Fruit fly (Drosophila melanogaster) whole organism, embryonic: ENCODE measurements around the gene stet.

Experiments used
- Atf6 ChIP-seq: fragments of 200-800 bp; sonication (Bioruptor generic); IDR thresholded peaks from 2 replicates; pipeline ENCODE4 v1.3.6; 2022; ENCODE audit warnings: missing biosample characterization, missing genetic modification characterization
- CG11093 ChIP-seq: fragments of 200-800 bp; sonication (Bioruptor generic); IDR thresholded peaks from 3 replicates; pipeline ENCODE4 v1.3.6; 2022; ENCODE audit warnings: missing biosample characterization, missing genetic modification characterization
- CG12744 ChIP-seq: fragments of 200-800 bp; sonication (Bioruptor generic); optimal IDR thresholded peaks from 2 replicates; lab custom pipeline; 2016; ENCODE audit warnings: missing biosample characterization, missing genetic modification characterization
- CG14014 ChIP-seq: fragments of 200-800 bp; sonication (Bioruptor generic); IDR thresholded peaks from 2 replicates; pipeline ENCODE4 v1.3.6; 2022; ENCODE audit warnings: missing biosample characterization, missing genetic modification characterization
- CG14860 ChIP-seq: fragments of 200-800 bp; sonication (Bioruptor generic); IDR thresholded peaks from 3 replicates; pipeline ENCODE4 v1.3.6; 2022; ENCODE audit warnings: missing biosample characterization, missing genetic modification characterization; ENCODE audit not compliant: partially characterized antibody
- CG15479 ChIP-seq: fragments of 200-800 bp; sonication (Bioruptor generic); optimal IDR thresholded peaks from 3 replicates; lab custom pipeline; 2019; ENCODE audit warnings: missing biosample characterization, mild to moderate bottlenecking, missing genetic modification characterization, moderate library complexity
- CG15696 ChIP-seq: fragments of 200-800 bp; sonication (Bioruptor generic); optimal IDR thresholded peaks from 2 replicates; lab custom pipeline; 2019; ENCODE audit warnings: missing biosample characterization, mild to moderate bottlenecking, missing genetic modification characterization, moderate library complexity
- CG1603 ChIP-seq: fragments of 200-800 bp; sonication (Bioruptor generic); optimal IDR thresholded peaks from 2 replicates; lab custom pipeline; 2019; ENCODE audit warnings: missing biosample characterization, mild to moderate bottlenecking, missing genetic modification characterization, moderate library complexity
- CG16863 ChIP-seq: fragments of 200-800 bp; sonication (Bioruptor generic); optimal IDR thresholded peaks from 3 replicates; lab custom pipeline; 2016; ENCODE audit warnings: missing biosample characterization, missing genetic modification characterization
- CG17829 ChIP-seq: fragments of 200-800 bp; optimal IDR thresholded peaks from 2 replicates; lab custom pipeline; 2019; ENCODE audit warnings: missing biosample characterization, mild to moderate bottlenecking, missing genetic modification characterization, moderate library complexity
- CG2199 ChIP-seq: fragments of 200-800 bp; sonication (Bioruptor generic); IDR thresholded peaks from 3 replicates; pipeline ENCODE4 v1.3.6; 2022; ENCODE audit warnings: missing biosample characterization, missing genetic modification characterization
- CG2202 ChIP-seq: fragments of 200-800 bp; sonication (Bioruptor generic); optimal IDR thresholded peaks from 2 replicates; lab custom pipeline; 2018; ENCODE audit warnings: missing biosample characterization, mild to moderate bottlenecking, missing genetic modification characterization
- CG31365 ChIP-seq: fragments of 200-800 bp; sonication (Bioruptor generic); optimal IDR thresholded peaks from 2 replicates; lab custom pipeline; 2018; ENCODE audit warnings: missing biosample characterization, mild to moderate bottlenecking, missing genetic modification characterization
- CG3407 ChIP-seq: fragments of 200-800 bp; sonication (Bioruptor generic); optimal IDR thresholded peaks from 2 replicates; lab custom pipeline; 2018; ENCODE audit warnings: missing biosample characterization, mild to moderate bottlenecking, missing genetic modification characterization
- CG3847 ChIP-seq: fragments of 200-800 bp; sonication (Bioruptor generic); IDR thresholded peaks from 2 replicates; pipeline ENCODE4 v1.3.6; 2022; ENCODE audit warnings: missing biosample characterization, missing genetic modification characterization
- CG4820 ChIP-seq: fragments of 200-800 bp; sonication (Bioruptor generic); optimal IDR thresholded peaks from 3 replicates; lab custom pipeline; 2016; ENCODE audit warnings: missing biosample characterization, missing genetic modification characterization
- CG7372 ChIP-seq: fragments of 200-800 bp; sonication (Bioruptor generic); IDR thresholded peaks from 2 replicates; pipeline ENCODE4 v1.3.6; 2022; ENCODE audit warnings: missing biosample characterization, missing genetic modification characterization
- CG7556 ChIP-seq: fragments of 200-800 bp; sonication (Bioruptor generic); optimal IDR thresholded peaks from 2 replicates; lab custom pipeline; 2017; ENCODE audit warnings: missing biosample characterization, mild to moderate bottlenecking, missing genetic modification characterization
- CG7987 ChIP-seq: fragments of 200-800 bp; sonication (Bioruptor generic); optimal IDR thresholded peaks from 2 replicates; lab custom pipeline; 2018; ENCODE audit warnings: missing biosample characterization, mild to moderate bottlenecking, missing genetic modification characterization, moderate library complexity
- CG9437 ChIP-seq: fragments of 200-800 bp; sonication (Bioruptor generic); optimal IDR thresholded peaks from 2 replicates; lab custom pipeline; 2018; ENCODE audit warnings: missing biosample characterization, mild to moderate bottlenecking, missing genetic modification characterization
- CoRest ChIP-seq: fragments of 200-800 bp; sonication (Bioruptor generic); optimal IDR thresholded peaks from 3 replicates; lab custom pipeline; 2018; ENCODE audit warnings: missing biosample characterization, mild to moderate bottlenecking, missing genetic modification characterization, moderate library complexity
- D ChIP-seq, 2 experiments: fragments of 200-800 bp in 1 of 2; fragments of >200 bp in 1 of 2; sonication (Bioruptor generic) in 1 of 2; optimal IDR thresholded peaks; 2 replicates in 1 of 2; 3 replicates in 1 of 2; lab custom pipeline; 2017; ENCODE audit warnings: mild to moderate bottlenecking in 1 of 2, missing biosample characterization in 1 of 2, missing genetic modification characterization in 1 of 2, missing genetic modification reagents in 1 of 2
- Eip74EF ChIP-seq, 2 experiments: fragments of 200-800 bp in 1 of 2; fragments of >200 bp in 1 of 2; sonication (Bioruptor generic) in 1 of 2; optimal IDR thresholded peaks; 2 replicates each; lab custom pipeline; 2017 to 2019; ENCODE audit warnings: missing biosample characterization in 2 of 2, missing genetic modification characterization in 2 of 2, mild to moderate bottlenecking in 1 of 2, moderate library complexity in 1 of 2
- Elba2 ChIP-seq: fragments of 200-800 bp; sonication (Bioruptor generic); optimal IDR thresholded peaks from 3 replicates; lab custom pipeline; 2016; ENCODE audit warnings: missing biosample characterization, missing genetic modification characterization
- Myb ChIP-seq: fragments of 200-800 bp; sonication (Bioruptor generic); optimal IDR thresholded peaks from 2 replicates; lab custom pipeline; 2016; ENCODE audit warnings: missing biosample characterization, missing genetic modification characterization
- Pdp1 ChIP-seq, 2 experiments: fragments of 200-800 bp; sonication (Bioruptor generic); optimal IDR thresholded peaks; 3 replicates each; lab custom pipeline; 2016; ENCODE audit warnings: missing biosample characterization in 2 of 2, missing genetic modification characterization in 2 of 2, mild to moderate bottlenecking in 1 of 2, moderate library complexity in 1 of 2
- Rfx ChIP-seq: fragments of 200-800 bp; sonication (Bioruptor generic); IDR thresholded peaks from 2 replicates; pipeline ENCODE4 v1.3.6; 2022; ENCODE audit warnings: missing biosample characterization, missing genetic modification characterization
- Rx ChIP-seq: fragments of 200-800 bp; sonication (Bioruptor generic); IDR thresholded peaks from 2 replicates; pipeline ENCODE4 v1.3.6; 2022; ENCODE audit warnings: missing biosample characterization, missing genetic modification characterization
- Side ChIP-seq: fragments of 200-800 bp; sonication (Bioruptor generic); optimal IDR thresholded peaks from 2 replicates; lab custom pipeline; 2016; ENCODE audit warnings: missing biosample characterization, missing genetic modification characterization
- Six4 ChIP-seq: fragments of 200-800 bp; sonication (Bioruptor generic); optimal IDR thresholded peaks from 2 replicates; lab custom pipeline; 2016; ENCODE audit warnings: missing biosample characterization, missing genetic modification characterization
- caup ChIP-seq: fragments of 200-800 bp; sonication (Bioruptor generic); optimal IDR thresholded peaks from 3 replicates; lab custom pipeline; 2017; ENCODE audit warnings: missing biosample characterization, mild to moderate bottlenecking, missing genetic modification characterization, moderate library complexity; ENCODE audit not compliant: severe bottlenecking
- chinmo ChIP-seq: fragments of 200-800 bp; sonication (Bioruptor generic); IDR thresholded peaks from 4 replicates; pipeline ENCODE4 v1.3.6; 2022; ENCODE audit warnings: missing biosample characterization, missing genetic modification characterization; ENCODE audit not compliant: partially characterized antibody
- da ChIP-seq: fragments of 200-800 bp; sonication (Bioruptor generic); optimal IDR thresholded peaks from 2 replicates; lab custom pipeline; 2016; ENCODE audit warnings: missing biosample characterization, missing genetic modification characterization
- fd102C ChIP-seq: fragments of 200-800 bp; sonication (Bioruptor generic); optimal IDR thresholded peaks from 2 replicates; lab custom pipeline; 2018; ENCODE audit warnings: missing biosample characterization, mild to moderate bottlenecking, missing genetic modification characterization, moderate library complexity
- gcm ChIP-seq: fragments of 200-800 bp; sonication (Bioruptor generic); optimal IDR thresholded peaks from 2 replicates; lab custom pipeline; 2019; ENCODE audit warnings: missing biosample characterization, mild to moderate bottlenecking, missing genetic modification characterization, moderate library complexity
- hkb ChIP-seq, 2 experiments: fragments of 200-800 bp in 1 of 2; fragments of >200 bp in 1 of 2; sonication (Bioruptor generic) in 1 of 2; IDR thresholded peaks in 1 of 2; optimal IDR thresholded peaks in 1 of 2; 2 replicates each; pipeline versions ENCODE4 v1.3.6 to Lab custom; 2017 to 2022; ENCODE audit warnings: missing biosample characterization in 1 of 2, missing genetic modification characterization in 1 of 2
- ken ChIP-seq: fragments of 200-800 bp; sonication (Bioruptor generic); IDR thresholded peaks from 3 replicates; pipeline ENCODE4 v1.3.6; 2022; ENCODE audit warnings: missing biosample characterization, missing genetic modification characterization
- lilli ChIP-seq: fragments of 200-800 bp; sonication (Bioruptor generic); optimal IDR thresholded peaks from 3 replicates; lab custom pipeline; 2016; ENCODE audit warnings: missing biosample characterization, missing genetic modification characterization
- nau ChIP-seq: fragments of 200-800 bp; sonication (Bioruptor generic); optimal IDR thresholded peaks from 3 replicates; lab custom pipeline; 2017; ENCODE audit warnings: missing biosample characterization, mild to moderate bottlenecking, missing genetic modification characterization, missing genetic modification reagents
- nmo ChIP-seq: fragments of 200-800 bp; sonication (Bioruptor generic); optimal IDR thresholded peaks from 2 replicates; lab custom pipeline; 2018; ENCODE audit warnings: missing biosample characterization, mild to moderate bottlenecking, missing genetic modification characterization, moderate library complexity
- oc ChIP-seq: fragments of 200-800 bp; sonication (Bioruptor generic); optimal IDR thresholded peaks from 2 replicates; lab custom pipeline; 2018; ENCODE audit warnings: missing biosample characterization, mild to moderate bottlenecking, missing genetic modification characterization, moderate library complexity
- odd ChIP-seq: fragments of 200-800 bp; sonication (Bioruptor generic); optimal IDR thresholded peaks from 2 replicates; lab custom pipeline; 2017; ENCODE audit warnings: missing biosample characterization, mild to moderate bottlenecking, missing genetic modification characterization
- phol ChIP-seq: fragments of 200-800 bp; sonication (Bioruptor generic); optimal IDR thresholded peaks from 3 replicates; lab custom pipeline; 2018; ENCODE audit warnings: missing biosample characterization, mild to moderate bottlenecking, missing genetic modification characterization, moderate library complexity
- prd ChIP-seq, 3 experiments: fragments of >200 bp in 2 of 3; fragments of 200-800 bp in 1 of 3; sonication (Bioruptor generic) in 1 of 3; optimal IDR thresholded peaks in 2 of 3; IDR thresholded peaks in 1 of 3; 2 replicates in 2 of 3; 3 replicates in 1 of 3; pipeline versions ENCODE4 v1.3.6 to Lab custom; 2017 to 2022; ENCODE audit warnings: missing biosample characterization in 1 of 3, missing genetic modification characterization in 1 of 3
- stc ChIP-seq: fragments of 200-800 bp; sonication (Bioruptor generic); IDR thresholded peaks from 2 replicates; pipeline ENCODE4 v1.3.6; 2022; ENCODE audit warnings: missing biosample characterization, missing genetic modification characterization
- yki ChIP-seq: fragments of >200 bp; optimal IDR thresholded peaks from 3 replicates; lab custom pipeline; 2018
- zfh1 ChIP-seq: fragments of 200-800 bp; sonication (Bioruptor generic); IDR thresholded peaks from 3 replicates; pipeline ENCODE4 v1.3.6; 2022; ENCODE audit warnings: missing biosample characterization, missing genetic modification characterization

stet gene

DNA sequence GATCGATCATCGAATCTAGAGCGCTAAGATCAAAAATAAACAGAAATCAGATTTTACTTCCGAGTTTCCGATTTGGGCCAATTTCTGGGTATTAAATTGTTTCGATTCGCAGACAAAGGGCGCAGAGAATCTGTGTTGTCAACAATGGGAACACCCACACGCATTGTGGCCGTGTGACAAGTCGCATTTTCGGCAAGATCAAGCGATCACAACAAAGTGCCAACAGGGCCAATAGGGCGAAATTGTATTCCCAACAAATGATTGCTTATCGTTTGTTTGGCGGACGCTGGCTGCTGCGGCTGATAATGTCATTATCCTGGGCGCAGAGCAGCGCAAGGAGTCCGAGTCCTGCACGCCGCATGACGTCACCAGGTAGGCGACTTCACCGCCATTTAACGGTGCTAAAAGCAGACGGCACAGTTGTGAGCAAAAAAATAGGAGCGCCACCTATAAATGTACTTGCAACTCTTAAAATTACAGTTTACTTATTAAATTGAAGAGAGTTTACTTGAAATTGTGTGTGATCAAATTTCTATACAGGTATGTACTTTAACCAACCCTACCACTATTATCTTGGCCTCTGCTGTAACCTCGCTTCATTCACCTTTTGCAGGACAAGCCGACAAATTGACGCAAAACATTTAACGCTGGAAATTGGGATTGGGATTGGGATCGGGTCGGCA is 10.2 kb downstream of the stet start (continued):
- TF ChIP-seq CG7987 (GFP tag; lab: Kevin White, UChicago) (no peak), hkb (optimal IDR thresholded peaks at IDR 0.05; lab: Kevin White, UChicago) (no peak), hkb (GFP tag; IDR thresholded peaks at IDR 0.05; lab: Robert Waterston, UW) (peak; percentile 76), Rfx (peak; percentile 55), chinmo (GFP tag; lab: Robert Waterston, UW) (no peak), nau (GFP tag; lab: Kevin White, UChicago) (no peak), CoRest (tag; lab: Kevin White, UChicago) (peak; percentile 56), odd (GFP tag; lab: Kevin White, UChicago) (peak; percentile 17), CG2199 (GFP tag; lab: Robert Waterston, UW) (0 out of 3 replicates have a peak, but pooled peaks have one; percentile 48), Side (GFP tag; lab: Kevin White, UChicago) (peak; percentile 68), CG7556 (GFP tag; lab: Kevin White, UChicago) (peak; percentile 52), D (optimal IDR thresholded peaks at IDR 0.05; lab: Kevin White, UChicago) (peak; percentile 97), D (GFP tag; optimal IDR thresholded peaks at IDR 0.05; lab: Kevin White, UChicago) (peak; percentile 44), yki (peak; percentile 67), CG7372 (GFP tag; lab: Robert Waterston, UW) (0 out of 2 replicates have a peak, but pooled peaks have one; percentile 13), oc (tag; lab: Kevin White, UChicago) (peak; percentile 38), Six4 (GFP tag; lab: Kevin White, UChicago) (peak; percentile 13), zfh1 (GFP tag; lab: Robert Waterston, UW) (peak; percentile 95), CG4820 (GFP tag; lab: Kevin White, UChicago) (peak; percentile 61), Myb (GFP tag; lab: Kevin White, UChicago) (peak; percentile 33), nmo (GFP tag; lab: Kevin White, UChicago) (peak; percentile 78), CG15479 (GFP tag; lab: Kevin White, UChicago) (peak; percentile 95), CG14860 (GFP tag; lab: Robert Waterston, UW) (no peak), Atf6 (GFP tag; lab: Robert Waterston, UW) (peak; percentile 41; the same call in 1 of the 2 replicates), stc (GFP tag; lab: Robert Waterston, UW) (peak; percentile 47; the same call in 1 of the 2 replicates), CG9437 (GFP tag; lab: Kevin White, UChicago) (peak; percentile 24), CG1603 (tag; lab: Kevin White, UChicago) (peak; percentile 85), fd102C (GFP tag; lab: Kevin White, UChicago) (peak; percentile 97), gcm (GFP tag; lab: Kevin White, UChicago) (peak; percentile 40), CG14014 (GFP tag; lab: Robert Waterston, UW) (peak; percentile 46), lilli (GFP tag; lab: Kevin White, UChicago) (peak; percentile 46), CG2202 (tag; lab: Kevin White, UChicago) (peak; percentile 58), phol (tag; lab: Kevin White, UChicago) (peak; percentile 69), CG11093 (GFP tag; lab: Robert Waterston, UW) (0 out of 3 replicates have a peak, but pooled peaks have one; percentile 38), Pdp1 (GFP tag; optimal IDR thresholded peaks at IDR 0.05; lab: Kevin White, UChicago) (peak in 1 of 2 experiments; percentile 67), CG16863 (GFP tag; lab: Kevin White, UChicago) (peak; percentile 68), CG31365 (no peak), prd (optimal IDR thresholded peaks at IDR 0.05; lab: Kevin White, UChicago) (no peak), prd (GFP tag; IDR thresholded peaks at IDR 0.05; lab: Robert Waterston, UW) (peak; percentile 98), CG3847 (GFP tag; lab: Robert Waterston, UW) (0 out of 2 replicates have a peak, but pooled peaks have one; percentile 21), CG17829 (tag; lab: Kevin White, UChicago) (peak; percentile 87), Eip74EF (GFP tag; optimal IDR thresholded peaks at IDR 0.05; lab: Kevin White, UChicago) (no peak), Elba2 (GFP tag; lab: Kevin White, UChicago) (peak; percentile 93), CG15696 (peak; percentile 92), da (GFP tag; lab: Kevin White, UChicago) (no peak), Rx (GFP tag; lab: Robert Waterston, UW) (peak; percentile 76), caup (GFP tag; lab: Kevin White, UChicago) (peak; percentile 20), ken (GFP tag; lab: Robert Waterston, UW) (peak; percentile 60; the same call in 1 of the 3 replicates), CG3407 (GFP tag; lab: Kevin White, UChicago) (peak; percentile 25), CG12744 (GFP tag; lab: Kevin White, UChicago) (peak; percentile 50)
